Fruit fly (Drosophila melanogaster): ENCODE measurements around the gene CG42331.

The CG42331 gene

dm6 chr3R:24787042-24787565 is 15.1 kb downstream of the CG42331 start, which contains the start of gene CG5805 (continued):
- peak; percentile 88 for TF ChIP-seq Hsf (GFP tag; optimal IDR thresholded peaks at IDR 0.05)
- peak; percentile 63 for TF ChIP-seq jing (GFP tag; optimal IDR thresholded peaks at IDR 0.05)
- TF ChIP-seq CG3726 (GFP tag; IDR thresholded peaks at IDR 0.05) = peak; percentile 52; the same call in 1 of the 3 replicates
- peak; percentile 60 for TF ChIP-seq Dad (GFP tag; optimal IDR thresholded peaks at IDR 0.05)
- TF ChIP-seq CG3281 (GFP tag; optimal IDR thresholded peaks at IDR 0.05) = peak; percentile 92
- TF ChIP-seq gcm (GFP tag; optimal IDR thresholded peaks at IDR 0.05) = peak; percentile 60
- peak; percentile 73 for TF ChIP-seq CG9609 (GFP tag; optimal IDR thresholded peaks at IDR 0.05)
- TF ChIP-seq tll (GFP tag; optimal IDR thresholded peaks at IDR 0.05) = peak in 1 of 2 experiments; percentile 23
- TF ChIP-seq CG31365 (tag; optimal IDR thresholded peaks at IDR 0.05) = peak; percentile 77
- peak; percentile 56; the same call in 1 of the 2 replicates for TF ChIP-seq cas (GFP tag; IDR thresholded peaks at IDR 0.05)
- no peak for TF ChIP-seq hb (GFP tag; IDR thresholded peaks at IDR 0.05; ENCODE audit: partially characterized antibody)
- peak; percentile 70 for TF ChIP-seq CG2712 (tag; optimal IDR thresholded peaks at IDR 0.05)
- peak; percentile 65 for TF ChIP-seq bigmax (GFP tag; optimal IDR thresholded peaks at IDR 0.05)
- peak; percentile 67 for TF ChIP-seq luna (GFP tag; optimal IDR thresholded peaks at IDR 0.05)
- peak; percentile 46 to 97 for TF ChIP-seq Pdp1 (GFP tag; optimal IDR thresholded peaks at IDR 0.05)
- peak; percentile 81 for TF ChIP-seq wdn (GFP tag; IDR thresholded peaks at IDR 0.05)
- peak; percentile 61 for TF ChIP-seq da (GFP tag; optimal IDR thresholded peaks at IDR 0.05)
- no peak for TF ChIP-seq Dll (GFP tag; IDR thresholded peaks at IDR 0.05; ENCODE audit: partially characterized antibody)
- no peak for TF ChIP-seq CG8765 (GFP tag; IDR thresholded peaks at IDR 0.05)
- TF ChIP-seq Camta (GFP tag; optimal IDR thresholded peaks at IDR 0.05) = peak; percentile 77
- TF ChIP-seq CG31441 (GFP tag; IDR thresholded peaks at IDR 0.05) = peak; percentile 85
- peak; percentile 78; the same call in 2 of the 3 replicates for TF ChIP-seq C15 (GFP tag; IDR thresholded peaks at IDR 0.05)
- TF ChIP-seq CG10321 (GFP tag; IDR thresholded peaks at IDR 0.05) = peak; percentile 71
- TF ChIP-seq stc (GFP tag; IDR thresholded peaks at IDR 0.05) = peak; percentile 77
- peak; percentile 17 for TF ChIP-seq Sry-β (GFP tag; optimal IDR thresholded peaks at IDR 0.05)
- TF ChIP-seq sob (GFP tag; IDR thresholded peaks at IDR 0.05) = peak; percentile 89
- no peak for TF ChIP-seq Hr39 (optimal IDR thresholded peaks at IDR 0.05)
- peak; percentile 94 for TF ChIP-seq Rfx (GFP tag; IDR thresholded peaks at IDR 0.05)
- TF ChIP-seq lmd (GFP tag; IDR thresholded peaks at IDR 0.05) = peak; percentile 63
- TF ChIP-seq ase (GFP tag; IDR thresholded peaks at IDR 0.05) = peak; percentile 81
- peak; percentile 74 for TF ChIP-seq Jarid2 (GFP tag; optimal IDR thresholded peaks at IDR 0.05)
- peak; percentile 88 for TF ChIP-seq CG32532 (GFP tag; IDR thresholded peaks at IDR 0.05)
- TF ChIP-seq CG6272 (GFP tag; IDR thresholded peaks at IDR 0.05) = peak; percentile 63
- peak; percentile 77 for TF ChIP-seq Vsx1 (GFP tag; optimal IDR thresholded peaks at IDR 0.05)
- TF ChIP-seq CG18476 (GFP tag; optimal IDR thresholded peaks at IDR 0.05) = peak; percentile 42
- TF ChIP-seq Bgb (GFP tag; IDR thresholded peaks at IDR 0.05; ENCODE audit: partially characterized antibody) = 0 out of 2 replicates have a peak, but pooled peaks have one; percentile 29
- peak; percentile 70; the same call in 1 of the 2 replicates for TF ChIP-seq CG5953 (GFP tag; IDR thresholded peaks at IDR 0.05)
- TF ChIP-seq ab (GFP tag; optimal IDR thresholded peaks at IDR 0.05) = no peak
- TF ChIP-seq pnt (GFP tag; optimal IDR thresholded peaks at IDR 0.05) = no peak
- peak; percentile 86 for TF ChIP-seq nmo (GFP tag; optimal IDR thresholded peaks at IDR 0.05)
- TF ChIP-seq CG16815 (GFP tag; optimal IDR thresholded peaks at IDR 0.05) = peak; percentile 53
- peak; percentile 63 for TF ChIP-seq tin (GFP tag; optimal IDR thresholded peaks at IDR 0.05)
- TF ChIP-seq Atf6 (GFP tag; IDR thresholded peaks at IDR 0.05) = peak; percentile 80
- no peak for TF ChIP-seq lola (GFP tag; optimal IDR thresholded peaks at IDR 0.05)
- peak; percentile 85 for TF ChIP-seq CG4424 (GFP tag; optimal IDR thresholded peaks at IDR 0.05)
- 0 out of 2 replicates have a peak, but pooled peaks have one; percentile 5 for TF ChIP-seq CkIIα-i1 (GFP tag; IDR thresholded peaks at IDR 0.05)
- TF ChIP-seq PHDP (tag; optimal IDR thresholded peaks at IDR 0.05) = peak; percentile 87
- TF ChIP-seq CG3847 (GFP tag; IDR thresholded peaks at IDR 0.05) = peak; percentile 90
- TF ChIP-seq Drgx (GFP tag; IDR thresholded peaks at IDR 0.05) = peak; percentile 11; the same call in 1 of the 2 replicates
- peak; percentile 30; the same call in 1 of the 2 replicates for TF ChIP-seq Taf1 (GFP tag; IDR thresholded peaks at IDR 0.05)
